Fruit fly (Drosophila melanogaster): Measurements from ENCODE around the gene CG12219.

The CG12219 gene

DNA sequence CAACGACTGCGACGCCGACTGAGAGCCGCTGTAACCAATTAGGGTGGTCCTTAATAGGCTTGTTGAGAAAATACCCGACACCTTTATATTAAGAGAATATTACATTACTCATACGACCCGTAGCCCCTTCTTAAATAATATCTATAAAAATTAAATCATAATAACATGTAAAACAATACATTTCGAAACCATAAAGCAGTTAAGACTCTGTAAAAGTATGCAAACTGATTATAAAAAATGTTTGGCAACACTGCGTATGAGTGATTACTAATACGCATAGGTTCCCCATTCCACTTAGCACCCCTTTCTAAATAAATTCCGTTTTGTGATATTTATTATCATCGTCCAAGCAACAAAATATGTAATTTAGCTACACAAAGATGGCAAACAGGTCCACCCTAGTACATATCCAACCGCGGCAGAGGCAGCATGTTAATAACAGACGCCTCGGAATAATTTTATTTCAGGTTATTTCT is 39.5 kb upstream of the CG12219 start (continued):
- no peak for TF ChIP-seq CG12744 (GFP tag; optimal IDR thresholded peaks at IDR 0.05)
- TF ChIP-seq CG6254 (GFP tag; optimal IDR thresholded peaks at IDR 0.05), result peak; percentile 64
- no peak for TF ChIP-seq HLHmδ (GFP tag; optimal IDR thresholded peaks at IDR 0.05)
- peak; percentile 64 for TF ChIP-seq schlank (tag; optimal IDR thresholded peaks at IDR 0.05)
- peak; percentile 35; the same call in 1 of the 4 replicates for TF ChIP-seq Gug (GFP tag; IDR thresholded peaks at IDR 0.05)
- TF ChIP-seq klu (GFP tag; IDR thresholded peaks at IDR 0.05), result peak; percentile 40; the same call in 1 of the 2 replicates
- TF ChIP-seq Doc2 (GFP tag; IDR thresholded peaks at IDR 0.05), result no peak
- peak; percentile 66 for TF ChIP-seq fd3F (GFP tag; optimal IDR thresholded peaks at IDR 0.05)
- peak; percentile 82 for TF ChIP-seq phol (tag; optimal IDR thresholded peaks at IDR 0.05)
- no peak; the same call in 2 of the 3 replicates for TF ChIP-seq tgo (GFP tag; IDR thresholded peaks at IDR 0.05)
- TF ChIP-seq Ada2b (GFP tag; IDR thresholded peaks at IDR 0.05), result 0 out of 2 replicates have a peak, but pooled peaks have one; percentile 7
- peak; percentile 62 to 86 for TF ChIP-seq bsh (GFP tag; optimal IDR thresholded peaks at IDR 0.05)
- peak; percentile 28 for TF ChIP-seq btn (GFP tag; optimal IDR thresholded peaks at IDR 0.05)
- no peak for TF ChIP-seq TFAM (GFP tag; optimal IDR thresholded peaks at IDR 0.05)
- TF ChIP-seq fu2 (GFP tag; optimal IDR thresholded peaks at IDR 0.05), result no peak
- TF ChIP-seq inv (GFP tag; IDR thresholded peaks at IDR 0.05; ENCODE audit: partially characterized antibody), result no peak
- TF ChIP-seq CG34422 (GFP tag; IDR thresholded peaks at IDR 0.05), result no peak
- peak; percentile 52 for TF ChIP-seq B-H2 (GFP tag; optimal IDR thresholded peaks at IDR 0.05)
- peak; percentile 24 for TF ChIP-seq Spps (tag; optimal IDR thresholded peaks at IDR 0.05)
- no peak for TF ChIP-seq CG8089 (GFP tag; optimal IDR thresholded peaks at IDR 0.05)
- TF ChIP-seq NfI (GFP tag; optimal IDR thresholded peaks at IDR 0.05), result peak; percentile 76
- 0 out of 2 replicates have a peak, but pooled peaks have one; percentile 43 for TF ChIP-seq bowl (GFP tag; IDR thresholded peaks at IDR 0.05)
- no peak for TF ChIP-seq Hmx (GFP tag; optimal IDR thresholded peaks at IDR 0.05)
- no peak for TF ChIP-seq Dp (GFP tag; optimal IDR thresholded peaks at IDR 0.05)
- TF ChIP-seq CG9932 (GFP tag; IDR thresholded peaks at IDR 0.05), result peak; percentile 66
- TF ChIP-seq E2f2 (GFP tag; IDR thresholded peaks at IDR 0.05), result no peak
- TF ChIP-seq mirr (GFP tag; optimal IDR thresholded peaks at IDR 0.05), result peak; percentile 42
- no peak for TF ChIP-seq Ets97D (GFP tag; optimal IDR thresholded peaks at IDR 0.05)
- no peak for TF ChIP-seq sim (GFP tag; IDR thresholded peaks at IDR 0.05)
- 0 out of 2 replicates have a peak, but pooled peaks have one; percentile 22 for TF ChIP-seq Poxn (GFP tag; IDR thresholded peaks at IDR 0.05)
- TF ChIP-seq Tbp (GFP tag; optimal IDR thresholded peaks at IDR 0.05), result no peak
- peak; percentile 52 for TF ChIP-seq CG10274 (GFP tag; optimal IDR thresholded peaks at IDR 0.05)
- TF ChIP-seq CG17912 (GFP tag; optimal IDR thresholded peaks at IDR 0.05), result no peak
- no peak for TF ChIP-seq Stat92E (GFP tag; optimal IDR thresholded peaks at IDR 0.05)
- peak; percentile 53 for TF ChIP-seq CG12219 (GFP tag; optimal IDR thresholded peaks at IDR 0.05)
- TF ChIP-seq Dfd (GFP tag; optimal IDR thresholded peaks at IDR 0.05), result no peak
- no peak for TF ChIP-seq Blimp-1 (GFP tag; optimal IDR thresholded peaks at IDR 0.05)
- no peak for TF ChIP-seq eve (GFP tag; optimal IDR thresholded peaks at IDR 0.05)
- no peak for TF ChIP-seq ERR (GFP tag; optimal IDR thresholded peaks at IDR 0.05)
- TF ChIP-seq C15 (GFP tag; IDR thresholded peaks at IDR 0.05), result no peak
- peak; percentile 72 for TF ChIP-seq sug (tag; optimal IDR thresholded peaks at IDR 0.05)
- TF ChIP-seq CG2120 (GFP tag; optimal IDR thresholded peaks at IDR 0.05), result peak; percentile 66
- TF ChIP-seq sens (GFP tag), result peak; percentile 87
- TF ChIP-seq Hr3 (GFP tag; optimal IDR thresholded peaks at IDR 0.05), result peak; percentile 34
- no peak for TF ChIP-seq Ravus (GFP tag; IDR thresholded peaks at IDR 0.05)
- peak; percentile 72 for TF ChIP-seq CG5180 (GFP tag; optimal IDR thresholded peaks at IDR 0.05)
- TF ChIP-seq CG18011 (GFP tag; optimal IDR thresholded peaks at IDR 0.05), result peak; percentile 72
- TF ChIP-seq org-1 (GFP tag; optimal IDR thresholded peaks at IDR 0.05), result peak; percentile 82
- peak; percentile 55 for TF ChIP-seq trem (tag; optimal IDR thresholded peaks at IDR 0.05)
- TF ChIP-seq CG18619 (GFP tag; optimal IDR thresholded peaks at IDR 0.05), result peak; percentile 87
- peak; percentile 85 for TF ChIP-seq grau (tag; optimal IDR thresholded peaks at IDR 0.05)
